7 worm cellular contexts compared by ENCODE assay signal in the genomic region with DNA sequence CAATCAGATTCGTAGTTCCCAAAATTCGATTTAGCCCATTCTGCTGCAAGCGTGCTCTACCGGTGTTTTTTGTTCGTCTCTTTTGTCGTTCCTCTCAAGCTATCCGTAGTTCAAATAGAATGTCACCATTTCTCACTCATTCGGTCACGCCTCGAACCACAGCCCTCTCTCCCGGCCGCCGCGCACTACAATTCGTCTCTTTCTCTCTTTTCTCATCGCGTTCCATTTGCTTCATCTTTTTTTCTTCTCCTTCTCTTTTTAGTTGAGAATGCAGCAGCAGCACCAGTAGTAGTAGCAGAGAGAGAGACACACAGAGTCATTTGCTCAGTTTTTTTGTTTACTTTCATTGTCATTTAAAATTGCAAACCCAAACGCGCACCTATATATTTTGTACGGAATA.
TF ChIP-seq lines count a peak whose summit lies in the region.

Gene hrg-1, minus strand, starts transcription at position 109 of the 400 bp plus-strand sequence.

TF ChIP-seq in whole organism, L1 larva, 84 proteins besides CTCF, POLR2A, EP300 and RAD21 (continues in another document):
- TF ChIP-seq xbp-1 (tag; optimal IDR thresholded peaks at IDR 0.05; lab: Kevin White, UChicago) (peak; percentile 40), lin-14 (GFP tag; optimal IDR thresholded peaks at IDR 0.05; lab: Kevin White, UChicago) (peak; percentile 96), dsc-1 (tag; optimal IDR thresholded peaks at IDR 0.05; lab: Kevin White, UChicago) (peak; percentile 36), mep-1 (tag; optimal IDR thresholded peaks at IDR 0.05; lab: Kevin White, UChicago) (peak; percentile 76), rnt-1 (tag; optimal IDR thresholded peaks at IDR 0.05; lab: Kevin White, UChicago) (peak; percentile 53), nhr-90 (tag; optimal IDR thresholded peaks at IDR 0.05; lab: Kevin White, UChicago; ENCODE audit: poor library complexity) (peak; percentile 11), aha-1 (tag; optimal IDR thresholded peaks at IDR 0.05; lab: Kevin White, UChicago) (no peak), F16B12.6 (tag; optimal IDR thresholded peaks at IDR 0.05; lab: Kevin White, UChicago) (no peak), zip-4 (GFP tag; optimal IDR thresholded peaks at IDR 0.05; lab: Kevin White, UChicago) (no peak), lin-35 (GFP tag; optimal IDR thresholded peaks at IDR 0.05; lab: Kevin White, UChicago) (peak; percentile 33 to 36), snpc-4 (tag; optimal IDR thresholded peaks at IDR 0.05; lab: Kevin White, UChicago) (peak; percentile 29), unc-86 (tag; optimal IDR thresholded peaks at IDR 0.05; lab: Kevin White, UChicago) (peak; percentile 12)

TF ChIP-seq in whole organism, L2 larva, 48 proteins besides CTCF, POLR2A, EP300 and RAD21 (continues in another document):
- peak; percentile 25 for TF ChIP-seq Y55F3AM.14 (GFP tag; optimal IDR thresholded peaks at IDR 0.05; lab: Kevin White, UChicago)
- TF ChIP-seq C34F6.9 (tag; optimal IDR thresholded peaks at IDR 0.05; lab: Kevin White, UChicago): peak; percentile 81
- TF ChIP-seq mbf-1 (tag; optimal IDR thresholded peaks at IDR 0.05; lab: Kevin White, UChicago): no peak
- TF ChIP-seq elt-1 (tag; optimal IDR thresholded peaks at IDR 0.05; lab: Kevin White, UChicago): no peak
- TF ChIP-seq sem-4 (tag; optimal IDR thresholded peaks at IDR 0.05; lab: Kevin White, UChicago): peak; percentile 81
- no peak for TF ChIP-seq nhr-12 (tag; optimal IDR thresholded peaks at IDR 0.05; lab: Kevin White, UChicago)
- no peak for TF ChIP-seq ztf-1 (GFP tag; conservative IDR thresholded peaks at IDR 0.05; lab: Robert Waterston, UW)
- TF ChIP-seq skn-1 (tag; optimal IDR thresholded peaks at IDR 0.05; lab: Kevin White, UChicago): no peak
- TF ChIP-seq sma-9 (GFP tag; optimal IDR thresholded peaks at IDR 0.05; lab: Kevin White, UChicago): peak; percentile 70
- TF ChIP-seq sma-9 (tag; optimal IDR thresholded peaks at IDR 0.05; lab: Kevin White, UChicago): no peak
- TF ChIP-seq dmd-4 (tag; optimal IDR thresholded peaks at IDR 0.05; lab: Kevin White, UChicago): no peak
- peak; percentile 69 for TF ChIP-seq lin-11 (tag; optimal IDR thresholded peaks at IDR 0.05; lab: Kevin White, UChicago)
- TF ChIP-seq nhr-23 (tag; optimal IDR thresholded peaks at IDR 0.05; lab: Kevin White, UChicago): no peak

TF ChIP-seq in whole organism, L3 larva, 47 proteins besides CTCF, POLR2A, EP300 and RAD21 (continues in another document):
- TF ChIP-seq ama-1 (optimal IDR thresholded peaks at IDR 0.05; lab: Kevin White, UChicago) (no peak), nhr-76 (tag; optimal IDR thresholded peaks at IDR 0.05; lab: Kevin White, UChicago) (no peak), fkh-2 (tag; optimal IDR thresholded peaks at IDR 0.05; lab: Kevin White, UChicago) (no peak), eor-1 (tag; optimal IDR thresholded peaks at IDR 0.05; lab: Kevin White, UChicago) (no peak), nhr-12 (tag; optimal IDR thresholded peaks at IDR 0.05; lab: Kevin White, UChicago) (no peak), mdl-1 (tag; optimal IDR thresholded peaks at IDR 0.05; lab: Kevin White, UChicago) (peak; percentile 65), ztf-11 (tag; optimal IDR thresholded peaks at IDR 0.05; lab: Kevin White, UChicago) (no peak), aly-2 (tag; optimal IDR thresholded peaks at IDR 0.05; lab: Kevin White, UChicago) (no peak), pqm-1 (tag; optimal IDR thresholded peaks at IDR 0.05; lab: Kevin White, UChicago) (peak; percentile 26), ztf-4 (tag; optimal IDR thresholded peaks at IDR 0.05; lab: Kevin White, UChicago) (no peak), unc-62 (GFP tag; optimal IDR thresholded peaks at IDR 0.05; lab: Kevin White, UChicago) (peak; percentile 21), elt-2 (tag; optimal IDR thresholded peaks at IDR 0.05; lab: Kevin White, UChicago) (peak; percentile 45), tbx-2 (tag; optimal IDR thresholded peaks at IDR 0.05; lab: Kevin White, UChicago) (no peak)

TF ChIP-seq in whole organism, L4 larva, 104 proteins besides CTCF, POLR2A, EP300 and RAD21 (continues in another document):
- TF ChIP-seq Y48G9A.11 (GFP tag; IDR thresholded peaks at IDR 0.05; lab: Robert Waterston, UW): no peak
- no peak for TF ChIP-seq skn-1 (tag; optimal IDR thresholded peaks at IDR 0.05; lab: Kevin White, UChicago)
- TF ChIP-seq Y75B8A.6 (GFP tag; IDR thresholded peaks at IDR 0.05; lab: Robert Waterston, UW): no peak
- no peak for TF ChIP-seq lin-39 (tag; optimal IDR thresholded peaks at IDR 0.05; lab: Kevin White, UChicago)
- TF ChIP-seq nhr-237 (tag; optimal IDR thresholded peaks at IDR 0.05; lab: Kevin White, UChicago): no peak
- TF ChIP-seq duxl-1 (tag; optimal IDR thresholded peaks at IDR 0.05; lab: Kevin White, UChicago; ENCODE audit: poor library complexity): no peak
- TF ChIP-seq jun-1 (tag; optimal IDR thresholded peaks at IDR 0.05; lab: Kevin White, UChicago): no peak
- peak; percentile 64 for TF ChIP-seq rbr-2 (tag; optimal IDR thresholded peaks at IDR 0.05; lab: Kevin White, UChicago)
- no peak for TF ChIP-seq F44E2.7 (GFP tag; IDR thresholded peaks at IDR 0.05; lab: Robert Waterston, UW)
- no peak for TF ChIP-seq ztf-11 (tag; optimal IDR thresholded peaks at IDR 0.05; lab: Kevin White, UChicago)
- TF ChIP-seq nhr-102 (tag; optimal IDR thresholded peaks at IDR 0.05; lab: Kevin White, UChicago): no peak
- TF ChIP-seq tra-1 (GFP tag; IDR thresholded peaks at IDR 0.05; lab: Robert Waterston, UW): no peak
- TF ChIP-seq ceh-20 (GFP tag; IDR thresholded peaks at IDR 0.05; lab: Robert Waterston, UW): peak; percentile 27; the same call in 1 of the 2 replicates
- TF ChIP-seq F26F4.8 (GFP tag; conservative IDR thresholded peaks at IDR 0.05; lab: Robert Waterston, UW): no peak

TF ChIP-seq in whole organism, late embryonic, 69 proteins besides CTCF, POLR2A, EP300 and RAD21 (continues in another document):
- no peak for TF ChIP-seq nhr-11 (tag; optimal IDR thresholded peaks at IDR 0.05; lab: Kevin White, UChicago)
- TF ChIP-seq ceh-31 (tag; optimal IDR thresholded peaks at IDR 0.05; lab: Kevin White, UChicago): peak; percentile 48
- peak; percentile 5 for TF ChIP-seq rnt-1 (tag; optimal IDR thresholded peaks at IDR 0.05; lab: Kevin White, UChicago)
- peak; percentile 31 for TF ChIP-seq madf-2 (tag; optimal IDR thresholded peaks at IDR 0.05; lab: Kevin White, UChicago)
- TF ChIP-seq K09A11.1 (tag; optimal IDR thresholded peaks at IDR 0.05; lab: Kevin White, UChicago; ENCODE audit: insufficient read depth): no peak
- no peak for TF ChIP-seq hlh-8 (tag; optimal IDR thresholded peaks at IDR 0.05; lab: Kevin White, UChicago)
- TF ChIP-seq elt-2 (tag; optimal IDR thresholded peaks at IDR 0.05; lab: Kevin White, UChicago): no peak
- no peak for TF ChIP-seq T23F11.4 (GFP tag; optimal IDR thresholded peaks at IDR 0.05; lab: Kevin White, UChicago)
- TF ChIP-seq ceh-24 (tag; optimal IDR thresholded peaks at IDR 0.05; lab: Kevin White, UChicago): no peak
- no peak for TF ChIP-seq fax-1 (tag; optimal IDR thresholded peaks at IDR 0.05; lab: Kevin White, UChicago)
- peak; percentile 28 for TF ChIP-seq unc-42 (tag; optimal IDR thresholded peaks at IDR 0.05; lab: Kevin White, UChicago)
- TF ChIP-seq ceh-18 (tag; optimal IDR thresholded peaks at IDR 0.05; lab: Kevin White, UChicago): peak; percentile 69
- TF ChIP-seq ceh-2 (tag; optimal IDR thresholded peaks at IDR 0.05; lab: Kevin White, UChicago): peak; percentile 24
- peak; percentile 32 for TF ChIP-seq sdc-2 (tag; optimal IDR thresholded peaks at IDR 0.05; lab: Kevin White, UChicago)

TF ChIP-seq in whole organism, mixed stage, embryonic, 35 proteins besides CTCF, POLR2A, EP300 and RAD21 (continues in another document):
- TF ChIP-seq mls-2 (tag; optimal IDR thresholded peaks at IDR 0.05; lab: Kevin White, UChicago) (no peak), ceh-39 (tag; optimal IDR thresholded peaks at IDR 0.05; lab: Kevin White, UChicago) (no peak), tbx-8 (GFP tag; optimal IDR thresholded peaks at IDR 0.05; lab: Kevin White, UChicago) (no peak), unc-120 (tag; optimal IDR thresholded peaks at IDR 0.05; lab: Kevin White, UChicago; ENCODE audit: poor library complexity, severe bottlenecking) (peak; percentile 35), nhr-237 (tag; optimal IDR thresholded peaks at IDR 0.05; lab: Kevin White, UChicago) (no peak), zip-8 (tag; optimal IDR thresholded peaks at IDR 0.05; lab: Kevin White, UChicago) (no peak), elt-1 (tag; optimal IDR thresholded peaks at IDR 0.05; lab: Kevin White, UChicago; ENCODE audit: borderline replicate concordance, insufficient read depth) (no peak), sem-2 (GFP tag; optimal IDR thresholded peaks at IDR 0.05; lab: Kevin White, UChicago) (no peak), elt-3 (tag; optimal IDR thresholded peaks at IDR 0.05; lab: Kevin White, UChicago) (no peak), blmp-1 (tag; optimal IDR thresholded peaks at IDR 0.05; lab: Kevin White, UChicago) (peak; percentile 2), ceh-43 (GFP tag; optimal IDR thresholded peaks at IDR 0.05; lab: Kevin White, UChicago) (no peak), nhr-12 (tag; optimal IDR thresholded peaks at IDR 0.05; lab: Kevin White, UChicago) (no peak), ces-1 (GFP tag; optimal IDR thresholded peaks at IDR 0.05; lab: Kevin White, UChicago) (no peak), lin-32 (GFP tag; optimal IDR thresholded peaks at IDR 0.05; lab: Kevin White, UChicago) (no peak), nhr-76 (tag; optimal IDR thresholded peaks at IDR 0.05; lab: Kevin White, UChicago) (no peak)

TF ChIP-seq in whole organism, young adult, 124 proteins besides CTCF, POLR2A, EP300 and RAD21 (continues in another document):
- TF ChIP-seq lsl-1 (GFP tag; optimal IDR thresholded peaks at IDR 0.05; lab: Kevin White, UChicago) (no peak), lsy-27 (tag; optimal IDR thresholded peaks at IDR 0.05; lab: Kevin White, UChicago; ENCODE audit: borderline replicate concordance, insufficient read depth) (no peak), lag-1 (GFP tag; IDR thresholded peaks at IDR 0.05; lab: Robert Waterston, UW) (no peak), madf-10 (tag; optimal IDR thresholded peaks at IDR 0.05; lab: Kevin White, UChicago) (peak; percentile 16), attf-5 (GFP tag; optimal IDR thresholded peaks at IDR 0.05; lab: Kevin White, UChicago) (peak; percentile 41), cebp-2 (GFP tag; IDR thresholded peaks at IDR 0.05; lab: Robert Waterston, UW) (no peak), sdz-38 (tag; optimal IDR thresholded peaks at IDR 0.05; lab: Kevin White, UChicago) (no peak), mxl-1 (tag; optimal IDR thresholded peaks at IDR 0.05; lab: Kevin White, UChicago) (no peak), rcor-1 (GFP tag; IDR thresholded peaks at IDR 0.05; lab: Robert Waterston, UW) (no peak), hmg-1.2 (GFP tag; IDR thresholded peaks at IDR 0.05; lab: Robert Waterston, UW) (peak; percentile 53; the same call in 1 of the 2 replicates), K12H6.12 (tag; optimal IDR thresholded peaks at IDR 0.05; lab: Kevin White, UChicago) (peak; percentile 81), pbrm-1 (GFP tag; IDR thresholded peaks at IDR 0.05; lab: Robert Waterston, UW) (0 out of 2 replicates have a peak, but pooled peaks have one; percentile 33), K11D2.4 (GFP tag; IDR thresholded peaks at IDR 0.05; lab: Robert Waterston, UW) (peak; percentile 36; the same call in 1 of the 2 replicates), sea-2 (GFP tag; IDR thresholded peaks at IDR 0.05; lab: Robert Waterston, UW) (no peak), nhr-90 (tag; optimal IDR thresholded peaks at IDR 0.05; lab: Kevin White, UChicago) (no peak), repo-1 (tag; optimal IDR thresholded peaks at IDR 0.05; lab: Kevin White, UChicago) (no peak)
